Worm (Caenorhabditis elegans) whole organism, L4 larva: Measurements from ENCODE around the gene tbc-10.
A peak's percentile ranks its signal among the peaks of the same experiment; 100 is the strongest.

Source experiments
- D1046.2 ChIP-seq: fragments of 200-800 bp; sonication (Bioruptor generic); IDR thresholded peaks from 2 replicates; pipeline ENCODE4 v1.3.6; 2022; ENCODE audit warnings: missing genetic modification characterization, missing compliant biosample characterization
- R02D3.7 ChIP-seq: fragments of 150-350 bp; sonication (generic microtip); optimal IDR thresholded peaks from 3 replicates; lab custom pipeline; 2014; ENCODE audit warnings: missing biosample characterization, missing genetic modification characterization
- T20F7.1 ChIP-seq: fragments of 200-800 bp; sonication (Bioruptor generic); optimal IDR thresholded peaks from 2 replicates; lab custom pipeline; 2018; ENCODE audit warnings: mild to moderate bottlenecking, missing genetic modification characterization, missing compliant biosample characterization
- Y75B8A.6 ChIP-seq: fragments of 200-800 bp; sonication (Bioruptor generic); IDR thresholded peaks from 2 replicates; pipeline ENCODE4 v1.3.6; 2022; ENCODE audit warnings: missing genetic modification reagents, missing genetic modification characterization, missing compliant biosample characterization
- ZK337.2 ChIP-seq: fragments of 200-800 bp; sonication (Bioruptor generic); IDR thresholded peaks from 2 replicates; pipeline ENCODE4 v1.3.6; 2022; ENCODE audit warnings: missing genetic modification reagents, missing genetic modification characterization, missing compliant biosample characterization
- ama-1 ChIP-seq: fragments of 150-350 bp; optimal IDR thresholded peaks from 2 replicates; lab custom pipeline; 2014; ENCODE audit warnings: inconsistent platforms, mixed read lengths
- arid-1 ChIP-seq: fragments of 200-800 bp; sonication (Bioruptor generic); conservative IDR thresholded peaks from 2 replicates; pipeline ENCODE4 v1.3.6; 2022; ENCODE audit warnings: missing genetic modification reagents, missing genetic modification characterization, missing compliant biosample characterization
- attf-4 ChIP-seq: sonication (generic microtip); optimal IDR thresholded peaks from 3 replicates; lab custom pipeline; 2017; ENCODE audit warnings: missing biosample characterization, missing genetic modification characterization
- ceh-28 ChIP-seq: fragments of 150-350 bp; optimal IDR thresholded peaks from 2 replicates; lab custom pipeline; 2014; ENCODE audit warnings: missing biosample characterization, missing genetic modification reagents, missing genetic modification characterization
- ctbp-1 ChIP-seq: fragments of 200-800 bp; sonication (Bioruptor generic); IDR thresholded peaks from 2 replicates; pipeline ENCODE4 v1.3.6; 2022; ENCODE audit warnings: missing genetic modification reagents, missing genetic modification characterization, missing compliant biosample characterization
- dmd-6 ChIP-seq: fragments of 200-800 bp; sonication (Bioruptor generic); IDR thresholded peaks from 2 replicates; pipeline ENCODE4 v1.3.6; 2022; ENCODE audit warnings: missing genetic modification reagents, missing genetic modification characterization, missing compliant biosample characterization
- dmd-9 ChIP-seq: fragments of 200-800 bp; sonication (Bioruptor generic); IDR thresholded peaks from 2 replicates; pipeline ENCODE4 v1.3.6; 2022; ENCODE audit warnings: missing genetic modification reagents, missing genetic modification characterization, missing compliant biosample characterization
- dve-1 ChIP-seq: sonication (generic microtip); optimal IDR thresholded peaks from 2 replicates; lab custom pipeline; 2017; ENCODE audit warnings: antibody characterized with exemption, mild to moderate bottlenecking, missing genetic modification characterization, missing compliant biosample characterization; ENCODE audit not compliant: insufficient read depth
- egl-43 ChIP-seq: fragments of 200-800 bp; sonication (Bioruptor generic); IDR thresholded peaks from 2 replicates; pipeline ENCODE4 v1.3.6; 2022; ENCODE audit warnings: missing genetic modification reagents, missing genetic modification characterization, missing compliant biosample characterization
- fos-1 ChIP-seq: fragments of 150-350 bp; optimal IDR thresholded peaks from 2 replicates; lab custom pipeline; 2014; ENCODE audit warnings: missing biosample characterization, missing genetic modification characterization
- hlh-11 ChIP-seq: fragments of 200-800 bp; sonication (Bioruptor generic); optimal IDR thresholded peaks from 2 replicates; lab custom pipeline; 2018; ENCODE audit warnings: mild to moderate bottlenecking, missing genetic modification characterization, missing compliant biosample characterization
- hlh-30 ChIP-seq: sonication (generic microtip); optimal IDR thresholded peaks from 2 replicates; lab custom pipeline; 2017; ENCODE audit warnings: antibody characterized with exemption, mild to moderate bottlenecking, missing genetic modification characterization, missing compliant biosample characterization; ENCODE audit not compliant: insufficient read depth
- hmg-1.1 ChIP-seq: fragments of 200-800 bp; sonication (Bioruptor generic); IDR thresholded peaks from 2 replicates; pipeline ENCODE4 v1.3.6; 2022; ENCODE audit warnings: missing genetic modification reagents, missing genetic modification characterization, missing compliant biosample characterization
- jun-1 ChIP-seq: fragments of 150-350 bp; optimal IDR thresholded peaks from 2 replicates; lab custom pipeline; 2014; ENCODE audit warnings: missing biosample characterization, missing genetic modification reagents, missing genetic modification characterization
- lin-1 ChIP-seq: fragments of 200-800 bp; sonication (Bioruptor generic); IDR thresholded peaks from 2 replicates; pipeline ENCODE4 v1.3.6; 2022; ENCODE audit warnings: missing genetic modification reagents, missing genetic modification characterization, missing compliant biosample characterization
- lin-38 ChIP-seq: fragments of 200-800 bp; sonication (Bioruptor generic); IDR thresholded peaks from 2 replicates; pipeline ENCODE4 v1.3.6; 2022; ENCODE audit warnings: missing genetic modification reagents, missing genetic modification characterization, missing compliant biosample characterization
- lin-39 ChIP-seq: fragments of 150-350 bp; optimal IDR thresholded peaks from 2 replicates; lab custom pipeline; 2014; ENCODE audit warnings: missing biosample characterization, missing genetic modification reagents, missing genetic modification characterization
- madf-5 ChIP-seq, 2 experiments: fragments of 200-800 bp; sonication (Bioruptor generic); IDR thresholded peaks; 2 replicates each; pipeline ENCODE4 v1.3.6; 2022; ENCODE audit warnings: missing compliant biosample characterization in 2 of 2, missing genetic modification characterization in 2 of 2
- mxl-3 ChIP-seq: fragments of 200-800 bp; sonication (Bioruptor generic); optimal IDR thresholded peaks from 2 replicates; lab custom pipeline; 2018; ENCODE audit warnings: mild to moderate bottlenecking, missing genetic modification characterization, missing compliant biosample characterization
- nhr-10 ChIP-seq: fragments of 150-350 bp; optimal IDR thresholded peaks from 2 replicates; lab custom pipeline; 2014; ENCODE audit warnings: missing biosample characterization, missing genetic modification characterization
- nhr-102 ChIP-seq: sonication (generic microtip); optimal IDR thresholded peaks from 2 replicates; lab custom pipeline; 2016; ENCODE audit warnings: mild to moderate bottlenecking, missing genetic modification characterization, moderate library complexity, missing compliant biosample characterization
- nhr-25 ChIP-seq: sonication (generic microtip); optimal IDR thresholded peaks from 2 replicates; lab custom pipeline; 2017; ENCODE audit warnings: missing genetic modification characterization, mild to moderate bottlenecking, missing compliant biosample characterization, antibody characterized with exemption, moderate library complexity, borderline replicate concordance; ENCODE audit not compliant: insufficient read depth
- nhr-28 ChIP-seq: fragments of 150-350 bp; optimal IDR thresholded peaks from 2 replicates; lab custom pipeline; 2014; ENCODE audit warnings: missing biosample characterization, missing genetic modification characterization
- nhr-41 ChIP-seq: fragments of 200-800 bp; sonication (Bioruptor generic); IDR thresholded peaks from 2 replicates; pipeline ENCODE4 v1.3.6; 2022; ENCODE audit warnings: missing genetic modification reagents, missing genetic modification characterization, missing compliant biosample characterization
- nhr-48 ChIP-seq: sonication (generic microtip); optimal IDR thresholded peaks from 2 replicates; lab custom pipeline; 2016; ENCODE audit warnings: mild to moderate bottlenecking, missing genetic modification characterization, missing compliant biosample characterization
- nhr-77 ChIP-seq: fragments of 150-350 bp; optimal IDR thresholded peaks from 2 replicates; lab custom pipeline; 2014; ENCODE audit warnings: missing biosample characterization, missing genetic modification characterization
- pha-4 ChIP-seq, 2 experiments: fragments of 150-350 bp in 1 of 2; fragments of 200-800 bp in 1 of 2; sonication (Bioruptor generic) in 1 of 2; IDR thresholded peaks in 1 of 2; optimal IDR thresholded peaks in 1 of 2; 2 replicates each; pipeline versions ENCODE4 v1.3.6 to Lab custom; 2014 to 2022; ENCODE audit warnings: missing genetic modification characterization in 2 of 2, missing genetic modification reagents in 2 of 2, missing biosample characterization in 1 of 2, missing compliant biosample characterization in 1 of 2
- php-3 ChIP-seq: fragments of 200-800 bp; sonication (Bioruptor generic); IDR thresholded peaks from 2 replicates; pipeline ENCODE4 v1.3.6; 2022; ENCODE audit warnings: missing genetic modification reagents, missing genetic modification characterization, missing compliant biosample characterization
- pqm-1 ChIP-seq: sonication (generic microtip); optimal IDR thresholded peaks from 2 replicates; lab custom pipeline; 2017; ENCODE audit warnings: missing biosample characterization, missing genetic modification characterization
- rbr-2 ChIP-seq: sonication (generic microtip); optimal IDR thresholded peaks from 2 replicates; lab custom pipeline; 2016; ENCODE audit warnings: missing genotype, missing genetic modification characterization, missing compliant biosample characterization
- sdz-12 ChIP-seq: fragments of 200-800 bp; sonication (Bioruptor generic); optimal IDR thresholded peaks from 2 replicates; lab custom pipeline; 2018; ENCODE audit warnings: mild to moderate bottlenecking, missing genetic modification characterization, missing compliant biosample characterization
- skn-1 ChIP-seq: fragments of 150-350 bp; optimal IDR thresholded peaks from 2 replicates; lab custom pipeline; 2014; ENCODE audit warnings: missing biosample characterization, missing genetic modification characterization
- snpc-4 ChIP-seq: fragments of 150-350 bp; optimal IDR thresholded peaks from 2 replicates; lab custom pipeline; 2014; ENCODE audit warnings: missing biosample characterization, missing genetic modification characterization
- tag-97 ChIP-seq: fragments of 200-800 bp; sonication (Bioruptor generic); IDR thresholded peaks from 2 replicates; pipeline ENCODE4 v1.3.6; 2022; ENCODE audit warnings: missing genetic modification characterization, missing compliant biosample characterization
- tra-1 ChIP-seq: fragments of 200-800 bp; sonication (Bioruptor generic); IDR thresholded peaks from 2 replicates; pipeline ENCODE4 v1.3.6; 2022; ENCODE audit warnings: missing genetic modification reagents, missing genetic modification characterization, missing compliant biosample characterization
- unc-130 ChIP-seq: sonication (generic microtip); optimal IDR thresholded peaks from 2 replicates; lab custom pipeline; 2016; ENCODE audit warnings: missing genetic modification reagents, missing genetic modification characterization, missing compliant biosample characterization
- unc-62 ChIP-seq, 3 experiments: fragments of 150-350 bp in 1 of 3; sonication (generic microtip); optimal IDR thresholded peaks in 2 of 3; peaks in 1 of 3; 1 replicate in 1 of 3; 2 replicates in 2 of 3; lab custom pipeline; 2014 to 2017; ENCODE audit warnings: missing biosample characterization in 3 of 3, missing genetic modification characterization in 3 of 3, missing genetic modification reagents in 3 of 3, missing genotype in 1 of 3
- zag-1 ChIP-seq: fragments of 150-350 bp; optimal IDR thresholded peaks from 2 replicates; lab custom pipeline; 2014; ENCODE audit warnings: missing biosample characterization, missing genetic modification characterization
- zfp-3 ChIP-seq: fragments of 200-800 bp; sonication (Bioruptor generic); conservative IDR thresholded peaks from 2 replicates; pipeline ENCODE4 v1.3.6; 2022; ENCODE audit warnings: missing genetic modification reagents, missing genetic modification characterization, missing compliant biosample characterization
- zip-11 ChIP-seq: fragments of 200-800 bp; sonication (Bioruptor generic); IDR thresholded peaks from 2 replicates; pipeline ENCODE4 v1.3.6; 2022; ENCODE audit warnings: missing genetic modification characterization, missing compliant biosample characterization

The tbc-10 gene

DNA sequence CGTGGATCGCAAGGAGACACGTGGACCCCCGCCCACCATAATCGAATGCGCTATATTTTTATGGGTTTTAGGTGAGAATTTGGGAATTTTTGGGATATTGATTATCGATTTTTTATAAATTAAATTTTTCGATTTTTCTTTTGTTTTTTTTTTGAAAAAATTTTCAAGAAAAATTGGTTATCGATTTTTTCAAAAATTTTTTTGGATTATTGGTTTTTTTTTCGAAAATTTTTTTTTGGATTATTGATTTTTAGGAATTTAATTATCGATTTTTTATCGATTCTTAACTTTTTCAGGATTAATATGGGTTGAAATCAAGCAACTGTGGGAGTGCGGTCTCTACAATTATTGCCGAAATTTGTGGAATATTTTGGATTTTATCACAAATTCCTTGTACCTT lies 13.5 kb downstream of the tbc-10 start:
- TF ChIP-seq unc-62 (GFP tag; optimal IDR thresholded peaks at IDR 0.05 in 1 of 2; lab: Kevin White, UChicago) (peak in 1 of 2 experiments; percentile 35), unc-62 (tag; optimal IDR thresholded peaks at IDR 0.05; lab: Kevin White, UChicago) (no peak), zip-11 (GFP tag; lab: Robert Waterston, UW) (no peak), skn-1 (tag; lab: Kevin White, UChicago) (no peak), ceh-28 (tag; lab: Kevin White, UChicago) (peak; percentile 79), jun-1 (tag; lab: Kevin White, UChicago) (no peak), sdz-12 (GFP tag; lab: Kevin White, UChicago) (no peak)

DNA sequence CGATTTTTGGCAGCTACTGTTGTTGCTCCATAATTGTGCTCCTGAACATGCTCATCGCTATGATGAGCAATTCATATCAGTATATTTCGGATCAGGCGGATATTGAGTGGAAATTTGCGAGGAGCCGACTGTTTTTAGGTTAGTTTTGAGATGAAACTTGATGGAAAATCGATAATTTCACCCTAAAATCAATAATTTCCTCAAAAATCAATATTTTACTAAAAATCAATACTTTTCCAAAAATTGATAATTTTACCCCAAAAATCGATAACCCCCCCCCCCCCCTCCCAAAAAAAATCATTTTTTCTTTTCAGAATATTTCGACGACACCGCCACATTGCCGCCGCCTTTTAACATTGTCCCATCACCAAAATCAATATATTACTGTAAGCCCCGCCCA lies 15.8 kb downstream of the tbc-10 start:
- TF ChIP-seq T20F7.1 (GFP tag; lab: Kevin White, UChicago) (no peak), ceh-28 (tag; lab: Kevin White, UChicago) (peak; percentile 66)

DNA sequence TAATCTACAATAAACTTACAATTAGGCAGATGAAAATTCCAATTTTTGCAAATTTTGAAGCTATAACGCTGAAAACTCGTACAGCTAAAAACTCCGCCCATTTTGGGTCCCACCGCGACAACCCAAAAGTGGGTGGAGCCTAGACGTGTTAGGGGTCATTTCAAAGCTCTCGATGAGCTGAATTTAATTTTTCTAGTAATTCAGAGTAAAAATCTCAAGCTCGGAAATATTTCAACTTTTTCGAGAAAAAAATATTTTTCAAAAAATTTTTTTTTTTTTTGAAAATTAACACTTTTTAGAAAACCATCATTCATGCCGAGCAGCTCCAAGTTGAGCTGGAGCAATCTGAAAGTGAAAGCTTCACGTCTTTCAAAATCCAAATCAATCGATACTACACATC lies 18.2 kb downstream of the tbc-10 start, which contains the start of gene R06B10.7:
Gene R06B10.7, minus strand, starts transcription at position 101 of the 400 bp plus-strand sequence.
- TF ChIP-seq ama-1 (lab: Kevin White, UChicago) (no peak), rbr-2 (no peak), dmd-9 (no peak), ctbp-1 (GFP tag; lab: Robert Waterston, UW) (no peak), zag-1 (tag; lab: Kevin White, UChicago) (no peak), lin-38 (GFP tag; lab: Robert Waterston, UW) (no peak), nhr-10 (tag; lab: Kevin White, UChicago) (no peak), dmd-6 (no peak), nhr-102 (tag; lab: Kevin White, UChicago) (no peak), zfp-3 (no peak), arid-1 (no peak), D1046.2 (no peak), unc-130 (GFP tag; lab: Kevin White, UChicago) (no peak), ZK337.2 (GFP tag; lab: Robert Waterston, UW) (no peak), egl-43 (GFP tag; lab: Robert Waterston, UW) (no peak), zip-11 (GFP tag; lab: Robert Waterston, UW) (no peak), mxl-3 (GFP tag; lab: Kevin White, UChicago) (no peak), snpc-4 (tag; lab: Kevin White, UChicago) (no peak), attf-4 (no peak), nhr-25 (tag; lab: Kevin White, UChicago) (no peak)

- TF ChIP-seq dmd-6 (peak; percentile 91), nhr-28 (peak; percentile 78), lin-39 (tag; lab: Kevin White, UChicago) (no peak), hmg-1.1 (GFP tag; lab: Robert Waterston, UW) (no peak), tag-97 (GFP tag; lab: Robert Waterston, UW) (no peak), pqm-1 (peak; percentile 92), Y75B8A.6 (no peak), nhr-48 (tag; lab: Kevin White, UChicago) (peak; percentile 71), R02D3.7 (tag; lab: Kevin White, UChicago) (no peak), dmd-9 (no peak), hlh-30 (tag; lab: Kevin White, UChicago) (peak; percentile 32), fos-1 (tag; lab: Kevin White, UChicago) (no peak), ZK337.2 (GFP tag; lab: Robert Waterston, UW) (no peak), madf-5 (GFP tag; IDR thresholded peaks at IDR 0.05; lab: Robert Waterston, UW) (no peak), nhr-77 (peak; percentile 63), tra-1 (peak; percentile 74), php-3 (peak; percentile 63), hlh-11 (tag; lab: Kevin White, UChicago) (peak; percentile 82), pha-4 (GFP tag; IDR thresholded peaks at IDR 0.05; lab: Robert Waterston, UW) (0 out of 2 replicates have a peak, but pooled peaks have one; percentile 24), pha-4 (tag; optimal IDR thresholded peaks at IDR 0.05; lab: Kevin White, UChicago) (no peak), dve-1 (peak; percentile 93), nhr-102 (tag; lab: Kevin White, UChicago) (peak; percentile 36), nhr-41 (GFP tag; lab: Robert Waterston, UW) (peak; percentile 59; the same call in 1 of the 2 replicates), lin-1 (GFP tag; lab: Robert Waterston, UW) (peak; percentile 74)
These were observed 19.4 kb downstream of the tbc-10 start, which contains the start of gene clec-150 for ce11 chrIII:1002510-1002909. Gene clec-150 (plus strand): TSS chrIII:1002707.
